Worm (Caenorhabditis elegans): ENCODE results near the gene nhr-281.

nhr-281 gene

ce11 chrX:14063830-14064229, 49.4 kb downstream of the nhr-281 start (continued):
- peak; percentile 89 for TF ChIP-seq ceh-44 (GFP tag; IDR thresholded peaks at IDR 0.05)
- peak; percentile 79 for TF ChIP-seq mxl-3 (GFP tag; optimal IDR thresholded peaks at IDR 0.05)
- peak; percentile 83 for TF ChIP-seq nhr-48 (tag; optimal IDR thresholded peaks at IDR 0.05)
- peak; percentile 86 for TF ChIP-seq lir-3 (tag; optimal IDR thresholded peaks at IDR 0.05)
- peak; percentile 97 for TF ChIP-seq dmd-8 (GFP tag; IDR thresholded peaks at IDR 0.05)
- no peak for TF ChIP-seq attf-4 (tag; optimal IDR thresholded peaks at IDR 0.05)
- peak; percentile 61 for TF ChIP-seq jun-1 (tag; optimal IDR thresholded peaks at IDR 0.05)
- peak; percentile 87 for TF ChIP-seq nhr-28 (tag; optimal IDR thresholded peaks at IDR 0.05)
- TF ChIP-seq daf-19 (GFP tag; conservative IDR thresholded peaks at IDR 0.05): no peak
- no peak for TF ChIP-seq daf-12 (tag; optimal IDR thresholded peaks at IDR 0.05)
- TF ChIP-seq nhr-42 (GFP tag; IDR thresholded peaks at IDR 0.05): peak; percentile 88
- no peak for TF ChIP-seq nhr-76 (tag; optimal IDR thresholded peaks at IDR 0.05)
- TF ChIP-seq saeg-2 (GFP tag; IDR thresholded peaks at IDR 0.05): peak; percentile 88
- peak; percentile 80 for TF ChIP-seq mdt-29 (GFP tag; IDR thresholded peaks at IDR 0.05)
- peak; percentile 79 for TF ChIP-seq Y48G9A.11 (GFP tag; IDR thresholded peaks at IDR 0.05)
- TF ChIP-seq zag-1 (tag; optimal IDR thresholded peaks at IDR 0.05): no peak
- TF ChIP-seq nhr-25 (tag; optimal IDR thresholded peaks at IDR 0.05; ENCODE audit: borderline replicate concordance, insufficient read depth): peak; percentile 44
- 0 out of 2 replicates have a peak, but pooled peaks have one; percentile 52 for TF ChIP-seq tag-97 (GFP tag; IDR thresholded peaks at IDR 0.05)
- peak; percentile 78 for TF ChIP-seq mxl-2 (GFP tag; conservative IDR thresholded peaks at IDR 0.05)
- TF ChIP-seq unc-39 (tag; optimal IDR thresholded peaks at IDR 0.05): no peak
- peak; percentile 97 for TF ChIP-seq vab-7 (GFP tag; IDR thresholded peaks at IDR 0.05)
- peak; percentile 94 for TF ChIP-seq madf-9 (GFP tag; conservative IDR thresholded peaks at IDR 0.05)
- TF ChIP-seq mdl-1 (tag; optimal IDR thresholded peaks at IDR 0.05): peak; percentile 41 to 90
- TF ChIP-seq T20F7.1 (GFP tag; optimal IDR thresholded peaks at IDR 0.05): peak; percentile 79
- TF ChIP-seq nhr-102 (tag; optimal IDR thresholded peaks at IDR 0.05): peak; percentile 69
- TF ChIP-seq ctbp-1 (GFP tag; IDR thresholded peaks at IDR 0.05): peak; percentile 96

ce11 chrX:14062771-14063170, 50.5 kb downstream of the nhr-281 start:
- TF ChIP-seq set-16 (GFP tag; IDR thresholded peaks at IDR 0.05) (peak; percentile 49), spr-3 (GFP tag; optimal IDR thresholded peaks at IDR 0.05) (no peak)
